Worm (Caenorhabditis elegans) whole organism, L1 larva: ENCODE measurements around the gene ccdc-149.

Source experiments
- C04F5.9 ChIP-seq: sonication (generic microtip); optimal IDR thresholded peaks from 2 replicates; lab custom pipeline; 2016; ENCODE audit warnings: missing genetic modification characterization, missing compliant biosample characterization
- C16A3.4 ChIP-seq: fragments of 150-350 bp; optimal IDR thresholded peaks from 2 replicates; lab custom pipeline; 2014; ENCODE audit warnings: missing biosample characterization, missing genetic modification characterization
- Y116A8C.19 ChIP-seq: sonication (generic microtip); optimal IDR thresholded peaks from 2 replicates; lab custom pipeline; 2016; ENCODE audit warnings: missing compliant biosample characterization, missing genetic modification characterization, borderline replicate concordance
- blmp-1 ChIP-seq: fragments of 150-350 bp; optimal IDR thresholded peaks from 2 replicates; lab custom pipeline; 2014; ENCODE audit warnings: missing biosample characterization, missing genetic modification characterization
- ceh-82 ChIP-seq, 3 experiments: fragments of 150-350 bp in 1 of 3; sonication (generic microtip) in 2 of 3; optimal IDR thresholded peaks; 2 replicates each; lab custom pipeline; 2014 to 2017; ENCODE audit warnings: missing biosample characterization in 3 of 3, missing genetic modification characterization in 3 of 3
- ceh-88 ChIP-seq: fragments of 200-800 bp; sonication (Bioruptor generic); IDR thresholded peaks from 2 replicates; pipeline ENCODE4 v1.3.6; 2022; ENCODE audit warnings: missing genetic modification characterization, missing compliant biosample characterization
- ceh-90 ChIP-seq: sonication (generic microtip); optimal IDR thresholded peaks from 2 replicates; lab custom pipeline; 2016; ENCODE audit warnings: missing genetic modification characterization, missing compliant biosample characterization
- dsc-1 ChIP-seq: sonication (generic microtip); optimal IDR thresholded peaks from 2 replicates; lab custom pipeline; 2016; ENCODE audit warnings: mild to moderate bottlenecking, missing genetic modification characterization, missing compliant biosample characterization
- efl-1 ChIP-seq, 4 experiments: fragments of 150-350 bp; optimal IDR thresholded peaks in 3 of 4; peaks in 1 of 4; 1 replicate in 1 of 4; 2 replicates in 3 of 4; lab custom pipeline; 2014; ENCODE audit warnings: missing biosample characterization in 2 of 4, missing genetic modification characterization in 2 of 4, missing genetic modification reagents in 2 of 4
- efl-3 ChIP-seq: fragments of 200-800 bp; sonication (Bioruptor generic); optimal IDR thresholded peaks from 2 replicates; lab custom pipeline; 2018; ENCODE audit warnings: mild to moderate bottlenecking, missing genetic modification characterization, missing compliant biosample characterization
- elt-2 ChIP-seq: sonication (generic microtip); optimal IDR thresholded peaks from 2 replicates; lab custom pipeline; 2016; ENCODE audit warnings: missing genetic modification characterization, mild to moderate bottlenecking, inconsistent platforms, missing compliant biosample characterization, missing genetic modification reagents
- fkh-10 ChIP-seq: sonication (generic microtip); optimal IDR thresholded peaks from 2 replicates; lab custom pipeline; 2017; ENCODE audit warnings: missing biosample characterization, missing genetic modification reagents, missing genetic modification characterization
- fkh-4 ChIP-seq: sonication (generic microtip); optimal IDR thresholded peaks from 2 replicates; lab custom pipeline; 2016; ENCODE audit warnings: missing compliant biosample characterization, missing genetic modification characterization, borderline replicate concordance
- grh-1 ChIP-seq: fragments of 200-800 bp; sonication (Bioruptor generic); IDR thresholded peaks from 2 replicates; pipeline ENCODE4 v1.3.6; 2022; ENCODE audit warnings: missing genetic modification reagents, missing genetic modification characterization, missing compliant biosample characterization
- hlh-4 ChIP-seq: sonication (generic microtip); optimal IDR thresholded peaks from 2 replicates; lab custom pipeline; 2016; ENCODE audit warnings: mild to moderate bottlenecking, missing genetic modification characterization, missing compliant biosample characterization
- hpl-2 ChIP-seq: fragments of 150-350 bp; optimal IDR thresholded peaks from 2 replicates; lab custom pipeline; 2014; ENCODE audit warnings: missing biosample characterization, missing genetic modification reagents, missing genetic modification characterization
- irx-1 ChIP-seq: sonication (generic microtip); optimal IDR thresholded peaks from 2 replicates; lab custom pipeline; 2016; ENCODE audit warnings: missing genetic modification characterization, missing compliant biosample characterization
- jun-1 ChIP-seq: fragments of 150-350 bp; optimal IDR thresholded peaks from 2 replicates; lab custom pipeline; 2014; ENCODE audit warnings: missing biosample characterization, missing genetic modification reagents, missing genetic modification characterization
- lin-14 ChIP-seq: fragments of 200-800 bp; sonication (Bioruptor generic); optimal IDR thresholded peaks from 2 replicates; lab custom pipeline; 2018; ENCODE audit warnings: mild to moderate bottlenecking, missing genetic modification characterization, moderate library complexity, missing compliant biosample characterization
- lin-39 ChIP-seq: fragments of 150-350 bp; optimal IDR thresholded peaks from 2 replicates; lab custom pipeline; 2014; ENCODE audit warnings: missing biosample characterization, missing genetic modification reagents, missing genetic modification characterization
- lsy-2 ChIP-seq, 2 experiments: fragments of 150-350 bp; optimal IDR thresholded peaks; 2 replicates each; lab custom pipeline; 2014; ENCODE audit warnings: missing biosample characterization in 2 of 2, missing genetic modification characterization in 2 of 2
- mdl-1 ChIP-seq, 2 experiments: fragments of 150-350 bp; optimal IDR thresholded peaks; 2 replicates each; lab custom pipeline; 2014 to 2017; ENCODE audit warnings: missing biosample characterization in 2 of 2, missing genetic modification characterization in 2 of 2, inconsistent platforms in 1 of 2
- mep-1 ChIP-seq: fragments of 150-350 bp; optimal IDR thresholded peaks from 2 replicates; lab custom pipeline; 2014; ENCODE audit warnings: missing biosample characterization, missing genetic modification characterization
- nhr-11 ChIP-seq: fragments of 150-350 bp; optimal IDR thresholded peaks from 2 replicates; lab custom pipeline; 2014; ENCODE audit warnings: missing biosample characterization, missing genetic modification characterization
- nhr-12 ChIP-seq: sonication (generic microtip); optimal IDR thresholded peaks from 2 replicates; lab custom pipeline; 2017; ENCODE audit warnings: missing biosample characterization, missing genetic modification characterization
- nhr-19 ChIP-seq: fragments of 200-800 bp; sonication (Bioruptor generic); conservative IDR thresholded peaks from 2 replicates; pipeline ENCODE4 v1.3.6; 2022; ENCODE audit warnings: missing genetic modification characterization, missing compliant biosample characterization
- nhr-20 ChIP-seq: sonication (generic microtip); optimal IDR thresholded peaks from 2 replicates; lab custom pipeline; 2016; ENCODE audit warnings: mild to moderate bottlenecking, missing genetic modification characterization, missing compliant biosample characterization
- nhr-71 ChIP-seq: sonication (generic microtip); optimal IDR thresholded peaks from 2 replicates; lab custom pipeline; 2016; ENCODE audit warnings: mild to moderate bottlenecking, missing genetic modification characterization, moderate library complexity, missing compliant biosample characterization
- nhr-76 ChIP-seq: sonication (generic microtip); optimal IDR thresholded peaks from 2 replicates; lab custom pipeline; 2017; ENCODE audit warnings: missing biosample characterization, missing genetic modification characterization
- nhr-84 ChIP-seq: sonication (generic microtip); optimal IDR thresholded peaks from 2 replicates; lab custom pipeline; 2017; ENCODE audit warnings: missing biosample characterization, missing genetic modification characterization
- nhr-85 ChIP-seq: sonication (generic microtip); peaks from one replicate; lab custom pipeline; 2016; ENCODE audit warnings: missing genetic modification characterization, inconsistent platforms, missing compliant biosample characterization
- pqm-1 ChIP-seq: sonication (generic microtip); optimal IDR thresholded peaks from 3 replicates; lab custom pipeline; 2017; ENCODE audit warnings: missing biosample characterization, missing genetic modification characterization
- rnt-1 ChIP-seq: sonication (generic microtip); optimal IDR thresholded peaks from 2 replicates; lab custom pipeline; 2016; ENCODE audit warnings: mild to moderate bottlenecking, missing genetic modification characterization, moderate library complexity, missing compliant biosample characterization
- snpc-4 ChIP-seq: fragments of 150-350 bp; optimal IDR thresholded peaks from 2 replicates; lab custom pipeline; 2014; ENCODE audit warnings: missing biosample characterization, missing genetic modification characterization
- snu-23 ChIP-seq: sonication (generic microtip); optimal IDR thresholded peaks from 2 replicates; lab custom pipeline; 2016; ENCODE audit warnings: missing genetic modification characterization, missing compliant biosample characterization
- sox-4 ChIP-seq: sonication (generic microtip); optimal IDR thresholded peaks from 2 replicates; lab custom pipeline; 2016; ENCODE audit warnings: missing genetic modification characterization, missing compliant biosample characterization
- sptf-1 ChIP-seq: fragments of 150-350 bp; optimal IDR thresholded peaks from 2 replicates; lab custom pipeline; 2014; ENCODE audit warnings: missing biosample characterization, missing genetic modification characterization
- unc-130 ChIP-seq: fragments of 150-350 bp; optimal IDR thresholded peaks from 2 replicates; lab custom pipeline; 2017; ENCODE audit warnings: missing biosample characterization, missing genetic modification characterization, inconsistent platforms
- unc-62 ChIP-seq: fragments of 150-350 bp; optimal IDR thresholded peaks from 2 replicates; lab custom pipeline; 2014; ENCODE audit warnings: missing biosample characterization, missing genetic modification reagents, missing genetic modification characterization
- xbp-1 ChIP-seq: sonication (generic microtip); optimal IDR thresholded peaks from 2 replicates; lab custom pipeline; 2016; ENCODE audit warnings: missing genetic modification characterization, missing compliant biosample characterization
- zip-4 ChIP-seq: fragments of 200-800 bp; sonication (Bioruptor generic); optimal IDR thresholded peaks from 2 replicates; lab custom pipeline; 2018; ENCODE audit warnings: mild to moderate bottlenecking, missing genetic modification characterization, moderate library complexity, missing compliant biosample characterization
- ztf-11 ChIP-seq, 2 experiments: sonication (generic microtip); optimal IDR thresholded peaks; 2 replicates each; lab custom pipeline; 2016 to 2017; ENCODE audit warnings: missing genetic modification characterization in 2 of 2, missing biosample characterization in 1 of 2, missing compliant biosample characterization in 1 of 2
- ztf-4 ChIP-seq: fragments of 150-350 bp; optimal IDR thresholded peaks from 2 replicates; lab custom pipeline; 2014; ENCODE audit warnings: missing biosample characterization, missing genetic modification characterization

ccdc-149 gene

ce11 chrX:11551808-11552207 is 40.6 kb upstream of the ccdc-149 start:
- TF ChIP-seq Y116A8C.19 (no peak), sptf-1 (tag; lab: Kevin White, UChicago) (no peak), zip-4 (no peak), ztf-4 (tag; lab: Kevin White, UChicago) (no peak), ztf-11 (tag; optimal IDR thresholded peaks at IDR 0.05; lab: Kevin White, UChicago) (no peak), grh-1 (GFP tag; lab: Robert Waterston, UW) (no peak), pqm-1 (tag; lab: Kevin White, UChicago) (no peak), nhr-71 (tag; lab: Kevin White, UChicago) (no peak), fkh-10 (no peak), nhr-20 (no peak), snu-23 (GFP tag; lab: Kevin White, UChicago) (no peak), nhr-11 (tag; lab: Kevin White, UChicago) (no peak), nhr-19 (GFP tag; lab: Robert Waterston, UW) (no peak), C16A3.4 (tag; lab: Kevin White, UChicago) (no peak)

- TF ChIP-seq elt-2 (tag; lab: Kevin White, UChicago) (no peak), ceh-88 (no peak), nhr-12 (tag; lab: Kevin White, UChicago) (no peak), nhr-85 (tag; lab: Kevin White, UChicago) (peak; percentile 30)
These were observed 37.1 kb upstream of the ccdc-149 start, which contains the start of gene mig-2 for ce11 chrX:11548308-11548707. TSS of gene mig-2 (plus strand) at chrX:11548608.

ce11 chrX:11547442-11548023 is 36.3 kb upstream of the ccdc-149 start:
- TF ChIP-seq snpc-4 (tag; lab: Kevin White, UChicago), result no peak
- peak; percentile 14 for TF ChIP-seq blmp-1 (tag; lab: Kevin White, UChicago)
- TF ChIP-seq efl-1 (optimal IDR thresholded peaks at IDR 0.05; lab: Kevin White, UChicago), result no peak
- peak in 1 of 2 experiments; percentile 62 for TF ChIP-seq efl-1 (GFP tag; optimal IDR thresholded peaks at IDR 0.05 in 1 of 2; lab: Kevin White, UChicago)
- peak; percentile 83 for TF ChIP-seq dsc-1 (tag; lab: Kevin White, UChicago)
- no peak for TF ChIP-seq C04F5.9 (tag; lab: Kevin White, UChicago)
- TF ChIP-seq lin-14 (GFP tag; lab: Kevin White, UChicago), result peak; percentile 32
- no peak for TF ChIP-seq nhr-11 (tag; lab: Kevin White, UChicago)
- TF ChIP-seq jun-1 (tag; lab: Kevin White, UChicago), result no peak
- peak; percentile 23 for TF ChIP-seq fkh-4 (tag; lab: Kevin White, UChicago)
- no peak for TF ChIP-seq mep-1 (tag; lab: Kevin White, UChicago)
- peak; percentile 39 for TF ChIP-seq rnt-1 (tag; lab: Kevin White, UChicago)
- TF ChIP-seq, all 84 proteins: peak for 6

ce11 chrX:11546445-11547275 is 35.4 kb upstream of the ccdc-149 start, which contains the start of gene selt-1.1:
TSS of gene selt-1.1 (minus strand) at chrX:11546495.
- TF ChIP-seq hpl-2 (no peak), nhr-19 (GFP tag; lab: Robert Waterston, UW) (peak; percentile 14; the same call in 1 of the 2 replicates), mdl-1 (tag; optimal IDR thresholded peaks at IDR 0.05; lab: Kevin White, UChicago) (peak in 1 of 2 experiments; percentile 63), nhr-85 (tag; lab: Kevin White, UChicago) (peak; percentile 84), unc-130 (tag; lab: Kevin White, UChicago) (no peak), nhr-12 (tag; lab: Kevin White, UChicago) (no peak), dsc-1 (tag; lab: Kevin White, UChicago) (no peak), lin-39 (tag; lab: Kevin White, UChicago) (no peak), lsy-2 (tag; optimal IDR thresholded peaks at IDR 0.05; lab: Kevin White, UChicago) (peak; percentile 9 to 29), nhr-84 (tag; lab: Kevin White, UChicago) (no peak), nhr-76 (tag; lab: Kevin White, UChicago) (no peak), ztf-4 (tag; lab: Kevin White, UChicago) (no peak), sptf-1 (tag; lab: Kevin White, UChicago) (no peak), ztf-11 (tag; optimal IDR thresholded peaks at IDR 0.05; lab: Kevin White, UChicago) (no peak), irx-1 (tag; lab: Kevin White, UChicago) (no peak), unc-62 (GFP tag; lab: Kevin White, UChicago) (no peak), sox-4 (tag; lab: Kevin White, UChicago) (no peak), grh-1 (GFP tag; lab: Robert Waterston, UW) (no peak), C16A3.4 (tag; lab: Kevin White, UChicago) (peak; percentile 12), blmp-1 (tag; lab: Kevin White, UChicago) (peak; percentile 74), ceh-90 (no peak), hlh-4 (tag; lab: Kevin White, UChicago) (no peak), xbp-1 (tag; lab: Kevin White, UChicago) (peak; percentile 39), efl-3 (no peak), zip-4 (no peak), ceh-82 (tag; optimal IDR thresholded peaks at IDR 0.05; lab: Kevin White, UChicago) (peak in 1 of 3 experiments; percentile 17), lin-14 (GFP tag; lab: Kevin White, UChicago) (peak; percentile 93), rnt-1 (tag; lab: Kevin White, UChicago) (peak; percentile 43)
